Fruit fly (Drosophila melanogaster) whole organism, embryonic: Measurements from ENCODE around the gene Vsx1.
A peak's percentile ranks its signal among the peaks of the same experiment; 100 is the strongest.

Experiments used
- Atf-2 ChIP-seq: fragments of 200-800 bp; sonication (Bioruptor generic); optimal IDR thresholded peaks from 2 replicates; lab custom pipeline; 2016; ENCODE audit warnings: missing biosample characterization, missing genetic modification characterization
- CG11093 ChIP-seq: fragments of 200-800 bp; sonication (Bioruptor generic); IDR thresholded peaks from 3 replicates; pipeline ENCODE4 v1.3.6; 2022; ENCODE audit warnings: missing biosample characterization, missing genetic modification characterization
- CG11560 ChIP-seq: fragments of 200-800 bp; sonication (Bioruptor generic); IDR thresholded peaks from 3 replicates; pipeline ENCODE4 v1.3.6; 2022; ENCODE audit warnings: missing biosample characterization, missing genetic modification characterization
- CG12155 ChIP-seq: fragments of 200-800 bp; sonication (Bioruptor generic); optimal IDR thresholded peaks from 3 replicates; lab custom pipeline; 2016; ENCODE audit warnings: missing biosample characterization, missing genetic modification characterization
- CG13123 ChIP-seq: fragments of 200-800 bp; sonication (Bioruptor generic); optimal IDR thresholded peaks from 2 replicates; lab custom pipeline; 2016; ENCODE audit warnings: missing biosample characterization, missing genetic modification characterization
- CG1602 ChIP-seq: fragments of 200-800 bp; sonication (Bioruptor generic); optimal IDR thresholded peaks from 3 replicates; lab custom pipeline; 2016; ENCODE audit warnings: missing biosample characterization, missing genetic modification characterization
- CG17829 ChIP-seq: fragments of 200-800 bp; optimal IDR thresholded peaks from 2 replicates; lab custom pipeline; 2019; ENCODE audit warnings: missing biosample characterization, mild to moderate bottlenecking, missing genetic modification characterization, moderate library complexity
- CG2120 ChIP-seq: fragments of 200-800 bp; sonication (Bioruptor generic); optimal IDR thresholded peaks from 3 replicates; lab custom pipeline; 2016; ENCODE audit warnings: missing biosample characterization, missing genetic modification characterization
- CG2678 ChIP-seq: fragments of 200-800 bp; sonication (Bioruptor generic); optimal IDR thresholded peaks from 3 replicates; lab custom pipeline; 2019; ENCODE audit warnings: missing biosample characterization, mild to moderate bottlenecking, missing genetic modification characterization, moderate library complexity
- CG30020 ChIP-seq: fragments of 200-800 bp; optimal IDR thresholded peaks from 2 replicates; lab custom pipeline; 2019; ENCODE audit warnings: missing biosample characterization, mild to moderate bottlenecking, missing genetic modification characterization, moderate library complexity
- CG31224 ChIP-seq: fragments of 200-800 bp; sonication (Bioruptor generic); IDR thresholded peaks from 2 replicates; pipeline ENCODE4 v1.3.6; 2022; ENCODE audit warnings: missing biosample characterization, missing genetic modification characterization
- CG4707 ChIP-seq: fragments of 200-800 bp; sonication (Bioruptor generic); optimal IDR thresholded peaks from 2 replicates; lab custom pipeline; 2018; ENCODE audit warnings: missing biosample characterization, mild to moderate bottlenecking, missing genetic modification characterization, moderate library complexity
- CG6683 ChIP-seq: fragments of 200-800 bp; sonication (Bioruptor generic); optimal IDR thresholded peaks from 2 replicates; lab custom pipeline; 2017; ENCODE audit warnings: missing biosample characterization, mild to moderate bottlenecking, missing genetic modification characterization, missing genetic modification reagents
- CG8290 ChIP-seq, 3 experiments: fragments of 200-800 bp; sonication (Bioruptor generic); optimal IDR thresholded peaks; 2 replicates each; lab custom pipeline; 2016 to 2019; ENCODE audit warnings: missing biosample characterization in 3 of 3, missing genetic modification characterization in 3 of 3, mild to moderate bottlenecking in 2 of 3, moderate library complexity in 1 of 3
- Dfd ChIP-seq, 2 experiments: fragments of >200 bp; optimal IDR thresholded peaks; 2 replicates each; lab custom pipeline; 2017; ENCODE audit warnings: missing biosample characterization in 2 of 2, missing genetic modification characterization in 2 of 2
- H15 ChIP-seq: fragments of 200-800 bp; sonication (Bioruptor generic); IDR thresholded peaks from 3 replicates; pipeline ENCODE4 v1.3.6; 2022; ENCODE audit warnings: missing biosample characterization, missing genetic modification characterization
- Hmr ChIP-seq: fragments of 200-800 bp; sonication (Bioruptor generic); optimal IDR thresholded peaks from 3 replicates; lab custom pipeline; 2017; ENCODE audit warnings: mild to moderate bottlenecking, missing biosample characterization, missing genetic modification reagents, missing genetic modification characterization
- Lhr ChIP-seq: fragments of 200-800 bp; sonication (Bioruptor generic); optimal IDR thresholded peaks from 3 replicates; lab custom pipeline; 2017; ENCODE audit warnings: mild to moderate bottlenecking, missing biosample characterization, missing genetic modification reagents, missing genetic modification characterization
- MESR4 ChIP-seq: fragments of 200-800 bp; sonication (Bioruptor generic); optimal IDR thresholded peaks from 2 replicates; lab custom pipeline; 2018; ENCODE audit warnings: missing biosample characterization, mild to moderate bottlenecking, missing genetic modification characterization, moderate library complexity
- Neu2 ChIP-seq: fragments of 200-800 bp; sonication (Bioruptor generic); optimal IDR thresholded peaks from 3 replicates; lab custom pipeline; 2016; ENCODE audit warnings: missing biosample characterization, missing genetic modification characterization, borderline replicate concordance
- Nf-YC ChIP-seq: fragments of 200-800 bp; optimal IDR thresholded peaks from 3 replicates; lab custom pipeline; 2019; ENCODE audit warnings: missing biosample characterization, mild to moderate bottlenecking, missing genetic modification characterization, moderate library complexity
- Ptx1 ChIP-seq: fragments of 200-800 bp; sonication (Bioruptor generic); IDR thresholded peaks from 2 replicates; pipeline ENCODE4 v1.3.6; 2022; ENCODE audit warnings: missing biosample characterization, missing genetic modification characterization
- Six4 ChIP-seq: fragments of 200-800 bp; sonication (Bioruptor generic); optimal IDR thresholded peaks from 2 replicates; lab custom pipeline; 2016; ENCODE audit warnings: missing biosample characterization, missing genetic modification characterization
- Sry-δ ChIP-seq: fragments of 200-800 bp; sonication (Bioruptor generic); optimal IDR thresholded peaks from 2 replicates; lab custom pipeline; 2016; ENCODE audit warnings: missing biosample characterization, missing genetic modification characterization
- Trl ChIP-seq, 3 experiments: fragments of >200 bp in 2 of 3; fragments of 200-800 bp in 1 of 3; sonication (Bioruptor generic) in 1 of 3; optimal IDR thresholded peaks; 2 replicates in 1 of 3; 3 replicates in 2 of 3; lab custom pipeline; 2016 to 2017; ENCODE audit warnings: missing biosample characterization in 1 of 3, missing genetic modification characterization in 1 of 3
- al ChIP-seq: fragments of 200-800 bp; sonication (Bioruptor generic); IDR thresholded peaks from 2 replicates; pipeline ENCODE4 v1.3.6; 2022; ENCODE audit warnings: missing biosample characterization, missing genetic modification characterization
- ato ChIP-seq: fragments of 200-800 bp; sonication (Bioruptor generic); IDR thresholded peaks from 2 replicates; pipeline ENCODE4 v1.3.6; 2022; ENCODE audit warnings: missing biosample characterization, missing genetic modification characterization; ENCODE audit not compliant: partially characterized antibody
- cwo ChIP-seq: fragments of 200-800 bp; sonication (Bioruptor generic); optimal IDR thresholded peaks from 3 replicates; lab custom pipeline; 2017; ENCODE audit warnings: missing biosample characterization, missing genetic modification characterization, mild to moderate bottlenecking, moderate library complexity, missing genetic modification reagents
- dan ChIP-seq: fragments of 200-800 bp; sonication (Bioruptor generic); IDR thresholded peaks from 2 replicates; pipeline ENCODE4 v1.3.6; 2022; ENCODE audit warnings: missing biosample characterization, missing genetic modification characterization
- dm ChIP-seq: fragments of 200-800 bp; sonication (Bioruptor generic); optimal IDR thresholded peaks from 3 replicates; lab custom pipeline; 2016; ENCODE audit warnings: missing biosample characterization, missing genetic modification characterization
- dpn ChIP-seq, 2 experiments: fragments of 200-800 bp; sonication (Bioruptor generic); optimal IDR thresholded peaks; 3 replicates each; lab custom pipeline; 2016; ENCODE audit warnings: missing biosample characterization in 2 of 2, missing genetic modification characterization in 2 of 2
- grau ChIP-seq: fragments of 200-800 bp; optimal IDR thresholded peaks from 3 replicates; lab custom pipeline; 2019; ENCODE audit warnings: missing biosample characterization, mild to moderate bottlenecking, missing genetic modification characterization, moderate library complexity
- gro ChIP-seq: fragments of 200-800 bp; sonication (Bioruptor generic); optimal IDR thresholded peaks from 2 replicates; lab custom pipeline; 2016; ENCODE audit warnings: missing biosample characterization, missing genetic modification characterization
- hb ChIP-seq: fragments of 200-800 bp; sonication (Bioruptor generic); IDR thresholded peaks from 3 replicates; pipeline ENCODE4 v1.3.6; 2022; ENCODE audit warnings: missing biosample characterization, missing genetic modification characterization; ENCODE audit not compliant: partially characterized antibody
- kay ChIP-seq: fragments of 200-800 bp; sonication (Bioruptor generic); optimal IDR thresholded peaks from 2 replicates; lab custom pipeline; 2016; ENCODE audit warnings: missing biosample characterization, missing genetic modification characterization
- ken ChIP-seq: fragments of 200-800 bp; sonication (Bioruptor generic); IDR thresholded peaks from 3 replicates; pipeline ENCODE4 v1.3.6; 2022; ENCODE audit warnings: missing biosample characterization, missing genetic modification characterization
- lilli ChIP-seq: fragments of 200-800 bp; sonication (Bioruptor generic); optimal IDR thresholded peaks from 3 replicates; lab custom pipeline; 2016; ENCODE audit warnings: missing biosample characterization, missing genetic modification characterization
- nmo ChIP-seq: fragments of 200-800 bp; sonication (Bioruptor generic); optimal IDR thresholded peaks from 2 replicates; lab custom pipeline; 2018; ENCODE audit warnings: missing biosample characterization, mild to moderate bottlenecking, missing genetic modification characterization, moderate library complexity
- pan ChIP-seq, 4 experiments: fragments of >200 bp in 3 of 4; fragments of 200-800 bp in 1 of 4; sonication (Bioruptor generic) in 1 of 4; optimal IDR thresholded peaks in 3 of 4; IDR thresholded peaks in 1 of 4; 2 replicates each; pipeline versions ENCODE4 v1.3.6 to Lab custom; 2017 to 2022; ENCODE audit warnings: missing biosample characterization in 2 of 4, missing genetic modification characterization in 2 of 4, mixed read lengths in 1 of 4
- peb ChIP-seq: fragments of 200-800 bp; sonication (Bioruptor generic); IDR thresholded peaks from 2 replicates; pipeline ENCODE4 v1.3.6; 2022; ENCODE audit warnings: missing biosample characterization, missing genetic modification characterization
- pros ChIP-seq: fragments of 200-800 bp; sonication (Bioruptor generic); optimal IDR thresholded peaks from 3 replicates; lab custom pipeline; 2019; ENCODE audit warnings: missing biosample characterization, mild to moderate bottlenecking, missing genetic modification characterization, moderate library complexity
- psq ChIP-seq: fragments of 200-800 bp; sonication (Bioruptor generic); optimal IDR thresholded peaks from 2 replicates; lab custom pipeline; 2017; ENCODE audit warnings: missing biosample characterization, missing genetic modification characterization
- sens-2 ChIP-seq: fragments of 200-800 bp; sonication (Bioruptor generic); IDR thresholded peaks from 2 replicates; pipeline ENCODE4 v1.3.6; 2022; ENCODE audit warnings: missing biosample characterization, missing genetic modification characterization
- shn ChIP-seq: fragments of 200-800 bp; sonication (Bioruptor generic); optimal IDR thresholded peaks from 3 replicates; lab custom pipeline; 2016; ENCODE audit warnings: missing biosample characterization, missing genetic modification characterization
- sob ChIP-seq: fragments of 200-800 bp; sonication (Bioruptor generic); IDR thresholded peaks from 2 replicates; pipeline ENCODE4 v1.3.6; 2022; ENCODE audit warnings: missing biosample characterization, missing genetic modification characterization
- stwl ChIP-seq: fragments of 200-800 bp; sonication (Bioruptor generic); optimal IDR thresholded peaks from 3 replicates; lab custom pipeline; 2018; ENCODE audit warnings: missing biosample characterization, mild to moderate bottlenecking, missing genetic modification characterization, moderate library complexity
- tna ChIP-seq: fragments of 200-800 bp; sonication (Bioruptor generic); IDR thresholded peaks from 2 replicates; pipeline ENCODE4 v1.3.6; 2022; ENCODE audit warnings: missing biosample characterization, missing genetic modification characterization; ENCODE audit not compliant: partially characterized antibody
- zen ChIP-seq: fragments of 200-800 bp; sonication (Bioruptor generic); optimal IDR thresholded peaks from 3 replicates; lab custom pipeline; 2018; ENCODE audit warnings: missing biosample characterization, mild to moderate bottlenecking, missing genetic modification characterization, moderate library complexity

The Vsx1 gene

dm6 chrX:5648437-5648959, 54.4 kb downstream of the Vsx1 start, which contains the start of gene OtopLa (continued):
- TF ChIP-seq CG8290 (GFP tag; optimal IDR thresholded peaks at IDR 0.05; lab: Kevin White, UChicago): peak; percentile 66
- peak in 1 of 2 experiments; percentile 70 for TF ChIP-seq CG8290 (tag; optimal IDR thresholded peaks at IDR 0.05; lab: Kevin White, UChicago)
- TF ChIP-seq zen: peak; percentile 71
- TF ChIP-seq nmo (GFP tag; lab: Kevin White, UChicago): peak; percentile 90
- TF ChIP-seq lilli (GFP tag; lab: Kevin White, UChicago): peak; percentile 84
- TF ChIP-seq CG2678 (tag; lab: Kevin White, UChicago): peak; percentile 86
- TF ChIP-seq CG4707 (GFP tag; lab: Kevin White, UChicago): peak; percentile 74
- TF ChIP-seq al (GFP tag; lab: Robert Waterston, UW): peak; percentile 55; the same call in 1 of the 2 replicates
- TF ChIP-seq CG30020 (tag; lab: Kevin White, UChicago): peak; percentile 8
- TF ChIP-seq Lhr (GFP tag; lab: Kevin White, UChicago): peak; percentile 54
- TF ChIP-seq shn (GFP tag; lab: Kevin White, UChicago): peak; percentile 20
- TF ChIP-seq Dfd (GFP tag; optimal IDR thresholded peaks at IDR 0.05; lab: Kevin White, UChicago): no peak
- TF ChIP-seq dpn (GFP tag; optimal IDR thresholded peaks at IDR 0.05; lab: Kevin White, UChicago): peak; percentile 82 to 88
- peak; percentile 15 for TF ChIP-seq MESR4 (GFP tag; lab: Kevin White, UChicago)
- TF ChIP-seq cwo (GFP tag; lab: Kevin White, UChicago): peak; percentile 69
- TF ChIP-seq Ptx1: peak; percentile 88
- no peak for TF ChIP-seq tna (GFP tag; lab: Robert Waterston, UW)
- peak; percentile 9 for TF ChIP-seq stwl
- 0 out of 3 replicates have a peak, but pooled peaks have one; percentile 63 for TF ChIP-seq CG11560 (tag; lab: Robert Waterston, UW)
- TF ChIP-seq Atf-2: peak; percentile 66
- peak; percentile 72 for TF ChIP-seq CG17829 (tag; lab: Kevin White, UChicago)
- peak; percentile 89 for TF ChIP-seq ken
- peak; percentile 78 for TF ChIP-seq gro (GFP tag; lab: Kevin White, UChicago)
- TF ChIP-seq hb (GFP tag; lab: Robert Waterston, UW): no peak
- TF ChIP-seq sens-2 (GFP tag; lab: Robert Waterston, UW): peak; percentile 82
- peak; percentile 28; the same call in 1 of the 2 replicates for TF ChIP-seq dan (GFP tag; lab: Robert Waterston, UW)
- TF ChIP-seq Nf-YC (tag; lab: Kevin White, UChicago): no peak
- TF ChIP-seq Hmr: peak; percentile 80
- TF ChIP-seq CG6683 (GFP tag; lab: Kevin White, UChicago): peak; percentile 72
- peak; percentile 62 for TF ChIP-seq CG12155
- no peak for TF ChIP-seq ato (GFP tag; lab: Robert Waterston, UW)
- TF ChIP-seq psq (GFP tag; lab: Kevin White, UChicago): peak; percentile 68
- TF ChIP-seq Trl (optimal IDR thresholded peaks at IDR 0.05; lab: Kevin White, UChicago): no peak
- TF ChIP-seq Trl (GFP tag; optimal IDR thresholded peaks at IDR 0.05; lab: Kevin White, UChicago): peak; percentile 88
- no peak for TF ChIP-seq pros
- peak; percentile 87 for TF ChIP-seq sob (GFP tag; lab: Robert Waterston, UW)
- TF ChIP-seq grau (tag; lab: Kevin White, UChicago): peak; percentile 77
- no peak for TF ChIP-seq Neu2 (GFP tag; lab: Kevin White, UChicago)
- peak; percentile 69 for TF ChIP-seq CG1602 (GFP tag; lab: Kevin White, UChicago)
- TF ChIP-seq H15 (GFP tag; lab: Robert Waterston, UW): peak; percentile 76; the same call in 2 of the 3 replicates
- TF ChIP-seq Sry-δ: peak; percentile 31
- peak; percentile 57 for TF ChIP-seq dm (GFP tag; lab: Kevin White, UChicago)
- TF ChIP-seq CG13123 (GFP tag; lab: Kevin White, UChicago): peak; percentile 40
- TF ChIP-seq Six4 (GFP tag; lab: Kevin White, UChicago): peak; percentile 75
- TF ChIP-seq CG31224 (GFP tag; lab: Robert Waterston, UW): peak; percentile 58; the same call in 1 of the 2 replicates
- TF ChIP-seq pan (optimal IDR thresholded peaks at IDR 0.05; lab: Kevin White, UChicago): no peak
- peak in 1 of 2 experiments; percentile 87 for TF ChIP-seq pan (GFP tag; optimal IDR thresholded peaks at IDR 0.05 in 1 of 2, IDR thresholded peaks at IDR 0.05 in 1 of 2)
- peak; percentile 74 for TF ChIP-seq kay (GFP tag; lab: Kevin White, UChicago)
- peak; percentile 77 for TF ChIP-seq CG2120 (GFP tag; lab: Kevin White, UChicago)
- TF ChIP-seq peb (GFP tag; lab: Robert Waterston, UW): peak; percentile 80
- TF ChIP-seq CG11093 (GFP tag; lab: Robert Waterston, UW): peak; percentile 76
